Worm (Caenorhabditis elegans) whole organism, L4/young adult: ENCODE data around the gene C10A4.4.

Experiments
- dao-5 ChIP-seq: sonication (generic microtip); optimal IDR thresholded peaks from 2 replicates; lab custom pipeline; 2016; ENCODE audit warnings: missing genotype, missing genetic modification characterization, moderate library complexity, missing compliant biosample characterization
- him-1 ChIP-seq: sonication (generic microtip); optimal IDR thresholded peaks from 2 replicates; lab custom pipeline; 2016; ENCODE audit warnings: missing genotype, missing genetic modification reagents, missing genetic modification characterization, missing compliant biosample characterization

ce11 chrX:7436912-7437311 is 36.0 kb downstream of the C10A4.4 start:
- TF ChIP-seq him-1 (tag; lab: Kevin White, UChicago), result no peak
- TF ChIP-seq dao-5, result no peak
